Worm (Caenorhabditis elegans) whole organism, early embryonic: Measurements from ENCODE around the gene msp-45.

ENCODE experiments used
- B0310.2 ChIP-seq: sonication (generic microtip); optimal IDR thresholded peaks from 2 replicates; lab custom pipeline; 2016; ENCODE audit warnings: mild to moderate bottlenecking, missing genetic modification characterization, missing compliant biosample characterization
- F13C5.2 ChIP-seq: sonication (generic microtip); optimal IDR thresholded peaks from 2 replicates; lab custom pipeline; 2017; ENCODE audit warnings: mild to moderate bottlenecking, missing genetic modification characterization, inconsistent platforms, missing compliant biosample characterization
- aly-1 ChIP-seq: sonication (generic microtip); optimal IDR thresholded peaks from 2 replicates; lab custom pipeline; 2016; ENCODE audit warnings: missing genetic modification characterization, missing compliant biosample characterization
- ama-1 ChIP-seq: fragments of 150-350 bp; optimal IDR thresholded peaks from 2 replicates; lab custom pipeline; 2014
- ceh-13 ChIP-seq: fragments of 200-800 bp; sonication (Bioruptor generic); optimal IDR thresholded peaks from 2 replicates; lab custom pipeline; 2018; ENCODE audit warnings: mild to moderate bottlenecking, missing genetic modification characterization, missing compliant biosample characterization
- ceh-36 ChIP-seq: sonication (generic microtip); optimal IDR thresholded peaks from 2 replicates; lab custom pipeline; 2016; ENCODE audit warnings: missing genetic modification characterization, inconsistent platforms, missing compliant biosample characterization
- ets-7 ChIP-seq: sonication (generic microtip); optimal IDR thresholded peaks from 2 replicates; lab custom pipeline; 2016; ENCODE audit warnings: missing genotype, missing genetic modification characterization, missing compliant biosample characterization
- flt-1 ChIP-seq: fragments of 200-800 bp; sonication (Bioruptor generic); IDR thresholded peaks from 2 replicates; pipeline ENCODE4 v1.3.6; 2022; ENCODE audit warnings: missing genetic modification characterization, missing compliant biosample characterization
- hmbx-1 ChIP-seq: sonication (generic microtip); optimal IDR thresholded peaks from 2 replicates; lab custom pipeline; 2016; ENCODE audit warnings: mild to moderate bottlenecking, missing genetic modification characterization, missing compliant biosample characterization
- hmg-4 ChIP-seq: fragments of 200-800 bp; sonication (Bioruptor generic); optimal IDR thresholded peaks from 2 replicates; lab custom pipeline; 2018; ENCODE audit warnings: mild to moderate bottlenecking, missing genetic modification characterization, missing compliant biosample characterization
- hnd-1 ChIP-seq: sonication (generic microtip); optimal IDR thresholded peaks from 2 replicates; lab custom pipeline; 2016; ENCODE audit warnings: missing genetic modification characterization, missing compliant biosample characterization
- pes-1 ChIP-seq: fragments of 200-800 bp; sonication (Bioruptor generic); IDR thresholded peaks from 2 replicates; pipeline ENCODE4 v1.3.6; 2022; ENCODE audit warnings: missing genetic modification reagents, missing genetic modification characterization, missing compliant biosample characterization
- scrt-1 ChIP-seq: fragments of 200-800 bp; sonication (Bioruptor generic); IDR thresholded peaks from 2 replicates; pipeline ENCODE4 v1.3.6; 2022; ENCODE audit warnings: missing genetic modification characterization, missing compliant biosample characterization
- sea-1 ChIP-seq: fragments of 200-800 bp; sonication (Bioruptor generic); conservative IDR thresholded peaks from 2 replicates; pipeline ENCODE4 v1.3.6; 2022; ENCODE audit warnings: missing genetic modification characterization, missing compliant biosample characterization
- tbx-11 ChIP-seq: fragments of 200-800 bp; sonication (Bioruptor generic); IDR thresholded peaks from 2 replicates; pipeline ENCODE4 v1.3.6; 2022; ENCODE audit warnings: missing genetic modification characterization, missing compliant biosample characterization
- tbx-37 ChIP-seq: fragments of 200-800 bp; sonication (Bioruptor generic); conservative IDR thresholded peaks from 2 replicates; pipeline ENCODE4 v1.3.6; 2022; ENCODE audit warnings: missing genetic modification reagents, missing genetic modification characterization, missing compliant biosample characterization
- tra-4 ChIP-seq: sonication (generic microtip); optimal IDR thresholded peaks from 2 replicates; lab custom pipeline; 2017; ENCODE audit warnings: missing genetic modification characterization, missing compliant biosample characterization

Gene msp-45

ce11 chrII:5156983-5157382 is at the start of gene msp-45:
Gene msp-45 (minus strand): TSS chrII:5157083.
- no peak for TF ChIP-seq B0310.2
- TF ChIP-seq tbx-11 (GFP tag; lab: Robert Waterston, UW), result no peak
- no peak for TF ChIP-seq scrt-1 (GFP tag; lab: Robert Waterston, UW)
- TF ChIP-seq sea-1 (GFP tag; lab: Robert Waterston, UW), result no peak
- no peak for TF ChIP-seq ceh-36 (tag; lab: Kevin White, UChicago)
- TF ChIP-seq hmg-4 (GFP tag; lab: Kevin White, UChicago), result no peak
- no peak for TF ChIP-seq hmbx-1 (tag; lab: Kevin White, UChicago)
- no peak for TF ChIP-seq tra-4 (tag; lab: Kevin White, UChicago)
- no peak for TF ChIP-seq ama-1 (lab: Kevin White, UChicago)
- TF ChIP-seq ceh-13 (GFP tag; lab: Kevin White, UChicago), result no peak

- no peak for TF ChIP-seq F13C5.2
- TF ChIP-seq sea-1 (GFP tag; lab: Robert Waterston, UW), result no peak
- TF ChIP-seq ama-1 (lab: Kevin White, UChicago), result no peak
- no peak for TF ChIP-seq pes-1 (GFP tag; lab: Robert Waterston, UW)
- TF ChIP-seq hnd-1, result no peak
- TF ChIP-seq hmbx-1 (tag; lab: Kevin White, UChicago), result no peak
- TF ChIP-seq ceh-36 (tag; lab: Kevin White, UChicago), result no peak
- TF ChIP-seq tbx-37, result no peak
- TF ChIP-seq scrt-1 (GFP tag; lab: Robert Waterston, UW), result no peak
- TF ChIP-seq flt-1 (GFP tag; lab: Robert Waterston, UW), result no peak
- no peak for TF ChIP-seq tra-4 (tag; lab: Kevin White, UChicago)
- no peak for TF ChIP-seq ceh-13 (GFP tag; lab: Kevin White, UChicago)
- TF ChIP-seq B0310.2, result no peak
- TF ChIP-seq aly-1, result no peak
- TF ChIP-seq tbx-11 (GFP tag; lab: Robert Waterston, UW), result no peak
- TF ChIP-seq ets-7 (tag; lab: Kevin White, UChicago), result no peak
Measured at ce11 chrII:5205286-5205685, 48.4 kb upstream of the msp-45 start.

ce11 chrII:5202930-5203329 is 46.0 kb upstream of the msp-45 start, which contains the start of gene ampd-1:
Gene ampd-1 (plus strand): TSS chrII:5203322.
- TF ChIP-seq tbx-37, result no peak

- TF ChIP-seq hnd-1 (no peak), flt-1 (GFP tag; lab: Robert Waterston, UW) (no peak), hmg-4 (GFP tag; lab: Kevin White, UChicago) (no peak), hmbx-1 (tag; lab: Kevin White, UChicago) (no peak), scrt-1 (GFP tag; lab: Robert Waterston, UW) (no peak), ceh-13 (GFP tag; lab: Kevin White, UChicago) (no peak), pes-1 (GFP tag; lab: Robert Waterston, UW) (no peak), F13C5.2 (no peak), aly-1 (no peak), tbx-11 (GFP tag; lab: Robert Waterston, UW) (no peak)
Measured at ce11 chrII:5201922-5202562, 45.2 kb upstream of the msp-45 start.

- no peak for TF ChIP-seq ama-1 (lab: Kevin White, UChicago)
- no peak for TF ChIP-seq aly-1
- TF ChIP-seq hmg-4 (GFP tag; lab: Kevin White, UChicago), result no peak
- TF ChIP-seq tbx-11 (GFP tag; lab: Robert Waterston, UW), result no peak
- TF ChIP-seq hmbx-1 (tag; lab: Kevin White, UChicago), result no peak
- TF ChIP-seq hnd-1, result no peak
Measured at ce11 chrII:5200987-5201582, 44.2 kb upstream of the msp-45 start.

ce11 chrII:5199497-5199896 is 42.6 kb upstream of the msp-45 start, which contains the start of gene msp-50:
Gene msp-50 (plus strand): TSS chrII:5199797.
- no peak for TF ChIP-seq F13C5.2
- TF ChIP-seq pes-1 (GFP tag; lab: Robert Waterston, UW), result no peak
- TF ChIP-seq ama-1 (lab: Kevin White, UChicago), result no peak

ce11 chrII:5195504-5195903 is 38.6 kb upstream of the msp-45 start, which contains the start of gene C34F11.5:
Gene C34F11.5 (plus strand): TSS chrII:5195804.
- no peak for TF ChIP-seq ets-7 (tag; lab: Kevin White, UChicago)
- TF ChIP-seq scrt-1 (GFP tag; lab: Robert Waterston, UW), result no peak
- no peak for TF ChIP-seq flt-1 (GFP tag; lab: Robert Waterston, UW)
- TF ChIP-seq hmg-4 (GFP tag; lab: Kevin White, UChicago), result no peak
- TF ChIP-seq hnd-1, result no peak
- no peak for TF ChIP-seq B0310.2
- no peak for TF ChIP-seq ceh-13 (GFP tag; lab: Kevin White, UChicago)
- no peak for TF ChIP-seq aly-1
- no peak for TF ChIP-seq tra-4 (tag; lab: Kevin White, UChicago)
- TF ChIP-seq tbx-37, result no peak

- TF ChIP-seq hnd-1 (no peak), ets-7 (tag; lab: Kevin White, UChicago) (no peak), tra-4 (tag; lab: Kevin White, UChicago) (no peak), ama-1 (lab: Kevin White, UChicago) (no peak)
Measured at ce11 chrII:5194066-5194465, 37.2 kb upstream of the msp-45 start, which contains the start of gene msp-49. Gene msp-49 (plus strand): TSS chrII:5194366.
